Worm (Caenorhabditis elegans): ENCODE results near the gene tars-1.

Gene tars-1

ce11 chrII:11644535-11644934 is 50.9 kb downstream of the tars-1 start:
- TF ChIP-seq ceh-91 (GFP tag; IDR thresholded peaks at IDR 0.05): no peak
- TF ChIP-seq nfya-1 (tag; optimal IDR thresholded peaks at IDR 0.05; ENCODE audit: borderline replicate concordance, insufficient read depth): no peak
- no peak for TF ChIP-seq cebp-2 (GFP tag; IDR thresholded peaks at IDR 0.05)
- TF ChIP-seq somi-1 (GFP tag; optimal IDR thresholded peaks at IDR 0.05): no peak
- TF ChIP-seq lsy-27 (tag; optimal IDR thresholded peaks at IDR 0.05; ENCODE audit: borderline replicate concordance, insufficient read depth): no peak
- no peak for TF ChIP-seq madf-6 (GFP tag; IDR thresholded peaks at IDR 0.05)
- TF ChIP-seq attf-5 (GFP tag; optimal IDR thresholded peaks at IDR 0.05): no peak
- TF ChIP-seq die-1 (tag; optimal IDR thresholded peaks at IDR 0.05): no peak
- no peak for TF ChIP-seq zim-3 (tag; optimal IDR thresholded peaks at IDR 0.05)
- TF ChIP-seq nfyb-1 (GFP tag; IDR thresholded peaks at IDR 0.05): no peak
- no peak for TF ChIP-seq gei-17 (GFP tag; optimal IDR thresholded peaks at IDR 0.05)
- TF ChIP-seq repo-1 (tag; optimal IDR thresholded peaks at IDR 0.05): no peak
- TF ChIP-seq lir-1 (GFP tag; conservative IDR thresholded peaks at IDR 0.05): no peak

ce11 chrII:11642736-11643135 is 52.7 kb downstream of the tars-1 start:
- TF ChIP-seq F33H1.4 (GFP tag; IDR thresholded peaks at IDR 0.05) (no peak), mxl-1 (tag; optimal IDR thresholded peaks at IDR 0.05) (no peak), C06A6.2 (GFP tag; conservative IDR thresholded peaks at IDR 0.05) (no peak), hlh-12 (tag; optimal IDR thresholded peaks at IDR 0.05) (no peak), athp-1 (tag; optimal IDR thresholded peaks at IDR 0.05) (no peak), aptf-2 (GFP tag; conservative IDR thresholded peaks at IDR 0.05) (no peak), Y56A3A.18 (GFP tag; IDR thresholded peaks at IDR 0.05) (no peak)

ce11 chrII:11642025-11642424 is 53.4 kb downstream of the tars-1 start:
- TF ChIP-seq Y56A3A.18 (GFP tag; IDR thresholded peaks at IDR 0.05) (no peak), pbrm-1 (GFP tag; IDR thresholded peaks at IDR 0.05) (no peak), ztf-26 (tag; optimal IDR thresholded peaks at IDR 0.05) (peak; percentile 72)

All from whole organism, young adult.